Worm (Caenorhabditis elegans) whole organism, L4/young adult: Measurements from ENCODE around the gene srx-86.

ENCODE experiments used
- W03F9.2 ChIP-seq: fragments of 150-350 bp; optimal IDR thresholded peaks from 2 replicates; lab custom pipeline; 2014; ENCODE audit warnings: missing biosample characterization, missing genetic modification characterization
- dao-5 ChIP-seq: sonication (generic microtip); optimal IDR thresholded peaks from 2 replicates; lab custom pipeline; 2016; ENCODE audit warnings: missing genotype, missing genetic modification characterization, moderate library complexity, missing compliant biosample characterization
- him-1 ChIP-seq: sonication (generic microtip); optimal IDR thresholded peaks from 2 replicates; lab custom pipeline; 2016; ENCODE audit warnings: missing genotype, missing genetic modification reagents, missing genetic modification characterization, missing compliant biosample characterization

The srx-86 gene

ce11 chrV:11605227-11605626 lies 42.5 kb downstream of the srx-86 start:
- TF ChIP-seq W03F9.2 (no peak), him-1 (tag; lab: Kevin White, UChicago) (no peak), dao-5 (tag; lab: Kevin White, UChicago) (no peak)

ce11 chrV:11606424-11606823 lies 43.7 kb downstream of the srx-86 start, which contains the start of gene idpp-16:
idpp-16 (minus strand) TSS chrV:11606524.
- TF ChIP-seq dao-5 (tag; lab: Kevin White, UChicago), result no peak
- no peak for TF ChIP-seq him-1 (tag; lab: Kevin White, UChicago)
- TF ChIP-seq W03F9.2, result no peak

- TF ChIP-seq dao-5 (tag; lab: Kevin White, UChicago) (no peak), W03F9.2 (no peak), him-1 (tag; lab: Kevin White, UChicago) (no peak)
These were observed 47.3 kb downstream of the srx-86 start, which contains the start of gene piit-1 for ce11 chrV:11610049-11610448. piit-1 (minus strand) TSS chrV:11610149.

- peak; percentile 34 for TF ChIP-seq W03F9.2
- TF ChIP-seq him-1 (tag; lab: Kevin White, UChicago), result no peak
These were observed 47.7 kb downstream of the srx-86 start, which contains the start of gene sas-5 for ce11 chrV:11610481-11610880. sas-5 (plus strand) TSS chrV:11610737.

- TF ChIP-seq dao-5 (tag; lab: Kevin White, UChicago) (no peak), W03F9.2 (no peak), him-1 (tag; lab: Kevin White, UChicago) (no peak)
These were observed 50.3 kb downstream of the srx-86 start, which contains the start of gene tag-290 for ce11 chrV:11613007-11613406. tag-290 (plus strand) TSS chrV:11613307.
